Fruit fly (Drosophila melanogaster) whole organism, wandering third instar larva: ENCODE results near the gene sds22.

Experiments
- Abd-B ChIP-seq: fragments of >200 bp; optimal IDR thresholded peaks from 2 replicates; lab custom pipeline; 2017; ENCODE audit warnings: missing biosample characterization, missing genetic modification characterization
- CG9705 ChIP-seq: fragments of 200-800 bp; sonication (Bioruptor generic); optimal IDR thresholded peaks from 2 replicates; lab custom pipeline; 2018; ENCODE audit warnings: missing biosample characterization, mild to moderate bottlenecking, missing genetic modification characterization
- Dfd ChIP-seq: fragments of >200 bp; optimal IDR thresholded peaks from 2 replicates; lab custom pipeline; 2017; ENCODE audit warnings: missing biosample characterization, missing genetic modification characterization
- HLH106 ChIP-seq: fragments of 200-800 bp; optimal IDR thresholded peaks from 3 replicates; lab custom pipeline; 2019; ENCODE audit warnings: missing biosample characterization, mild to moderate bottlenecking, missing genetic modification characterization, moderate library complexity
- Mio ChIP-seq: sonication (Bioruptor generic); optimal IDR thresholded peaks from 2 replicates; lab custom pipeline; 2016; ENCODE audit warnings: missing biosample characterization, missing genetic modification characterization
- Myc ChIP-seq: fragments of >200 bp; optimal IDR thresholded peaks from 2 replicates; lab custom pipeline; 2017
- br ChIP-seq: fragments of 200-800 bp; sonication (Bioruptor generic); optimal IDR thresholded peaks from 2 replicates; lab custom pipeline; 2016; ENCODE audit warnings: missing biosample characterization, missing genetic modification characterization
- foxo ChIP-seq, 2 experiments: fragments of 200-800 bp; sonication (Bioruptor generic); optimal IDR thresholded peaks; 2 replicates in 1 of 2; 3 replicates in 1 of 2; lab custom pipeline; 2016 to 2017; ENCODE audit warnings: missing biosample characterization in 2 of 2, missing genetic modification characterization in 2 of 2
- h ChIP-seq: fragments of 200-800 bp; sonication (Bioruptor generic); optimal IDR thresholded peaks from 3 replicates; lab custom pipeline; 2016; ENCODE audit warnings: missing biosample characterization, mild to moderate bottlenecking, missing genetic modification characterization
- jim ChIP-seq: fragments of 175-275, 200-325 bp; sonication (Bioruptor generic); optimal IDR thresholded peaks from 2 replicates; lab custom pipeline; 2016; ENCODE audit warnings: missing biosample characterization, mild to moderate bottlenecking, missing genetic modification characterization
- psq ChIP-seq: fragments of 200-800 bp; sonication (Bioruptor generic); optimal IDR thresholded peaks from 3 replicates; lab custom pipeline; 2017; ENCODE audit warnings: missing biosample characterization, mild to moderate bottlenecking, missing genetic modification characterization, moderate library complexity
- sage ChIP-seq: fragments of 200-800 bp; sonication (Bioruptor generic); optimal IDR thresholded peaks from 2 replicates; lab custom pipeline; 2016; ENCODE audit warnings: missing biosample characterization, mild to moderate bottlenecking, missing genetic modification characterization

- TF ChIP-seq Mio (GFP tag; lab: Kevin White, UChicago) = no peak
- TF ChIP-seq h (GFP tag; lab: Kevin White, UChicago) = no peak
- TF ChIP-seq br (GFP tag; lab: Kevin White, UChicago) = no peak
- TF ChIP-seq CG9705 (GFP tag; lab: Kevin White, UChicago) = no peak
- TF ChIP-seq sage (GFP tag; lab: Kevin White, UChicago) = no peak
- TF ChIP-seq psq (GFP tag; lab: Kevin White, UChicago) = no peak
- no peak for TF ChIP-seq foxo (GFP tag; optimal IDR thresholded peaks at IDR 0.05; lab: Kevin White, UChicago)
- no peak for TF ChIP-seq Abd-B (GFP tag; lab: Kevin White, UChicago)
- no peak for TF ChIP-seq HLH106 (tag; lab: Kevin White, UChicago)
- no peak for TF ChIP-seq Myc (lab: Kevin White, UChicago)
- TF ChIP-seq Dfd (GFP tag; lab: Kevin White, UChicago) = no peak
- no peak for TF ChIP-seq jim
Observed at dm6 chr3R:17426265-17426664, 34.9 kb downstream of the sds22 start.
